Worm (Caenorhabditis elegans) whole organism, young adult: ENCODE results near the gene K11E4.6.
A peak's percentile ranks its signal among the peaks of the same experiment; 100 is the strongest.

ENCODE experiments used
- B0019.2 ChIP-seq: fragments of 200-800 bp; sonication (Bioruptor generic); conservative IDR thresholded peaks from 2 replicates; pipeline ENCODE4 v1.3.6; 2022; ENCODE audit warnings: missing genetic modification reagents, missing genetic modification characterization, missing compliant biosample characterization
- B0035.1 ChIP-seq: sonication (generic microtip); optimal IDR thresholded peaks from 2 replicates; lab custom pipeline; 2016; ENCODE audit warnings: missing genetic modification characterization, mild to moderate bottlenecking, missing compliant biosample characterization, missing genotype, missing genetic modification reagents
- B0336.3 ChIP-seq: fragments of 200-800 bp; sonication (Bioruptor generic); IDR thresholded peaks from 2 replicates; pipeline ENCODE4 v1.3.6; 2022; ENCODE audit warnings: missing genetic modification characterization, missing compliant biosample characterization
- D2030.7 ChIP-seq: fragments of 200-800 bp; sonication (Bioruptor generic); IDR thresholded peaks from 2 replicates; pipeline ENCODE4 v1.3.6; 2022; ENCODE audit warnings: missing genetic modification reagents, missing genetic modification characterization, missing compliant biosample characterization
- F10E7.11 ChIP-seq: sonication (generic microtip); optimal IDR thresholded peaks from 2 replicates; lab custom pipeline; 2017; ENCODE audit warnings: mild to moderate bottlenecking, missing genetic modification characterization, moderate library complexity, missing compliant biosample characterization
- F22D6.2 ChIP-seq: sonication (generic microtip); optimal IDR thresholded peaks from 2 replicates; lab custom pipeline; 2016; ENCODE audit warnings: mild to moderate bottlenecking, missing genetic modification characterization, missing compliant biosample characterization
- F33H1.4 ChIP-seq: fragments of 200-800 bp; sonication (Bioruptor generic); IDR thresholded peaks from 2 replicates; pipeline ENCODE4 v1.3.6; 2022; ENCODE audit warnings: missing genetic modification reagents, missing genetic modification characterization, missing compliant biosample characterization
- F39B2.1 ChIP-seq: fragments of 200-800 bp; sonication (Bioruptor generic); IDR thresholded peaks from 2 replicates; pipeline ENCODE4 v1.3.6; 2022; ENCODE audit warnings: missing genetic modification reagents, missing genetic modification characterization, missing compliant biosample characterization
- F52B5.7 ChIP-seq: sonication (generic microtip); optimal IDR thresholded peaks from 2 replicates; lab custom pipeline; 2016; ENCODE audit warnings: mild to moderate bottlenecking, missing genetic modification characterization, missing compliant biosample characterization
- F55B11.4 ChIP-seq: sonication (generic microtip); optimal IDR thresholded peaks from 2 replicates; lab custom pipeline; 2016; ENCODE audit warnings: missing compliant biosample characterization, missing genetic modification characterization, borderline replicate concordance; ENCODE audit not compliant: insufficient read depth
- F57A8.1 ChIP-seq: fragments of 200-800 bp; sonication (Bioruptor generic); optimal IDR thresholded peaks from 2 replicates; lab custom pipeline; 2018; ENCODE audit warnings: mild to moderate bottlenecking, missing genetic modification characterization, moderate library complexity, missing compliant biosample characterization
- K12H6.12 ChIP-seq: fragments of 200-800 bp; sonication (Bioruptor generic); optimal IDR thresholded peaks from 2 replicates; lab custom pipeline; 2018; ENCODE audit warnings: mild to moderate bottlenecking, missing genetic modification characterization, missing compliant biosample characterization
- T07F8.4 ChIP-seq: sonication (generic microtip); optimal IDR thresholded peaks from 2 replicates; lab custom pipeline; 2016; ENCODE audit warnings: mild to moderate bottlenecking, missing genetic modification characterization, moderate library complexity, missing compliant biosample characterization
- Y56A3A.18 ChIP-seq: fragments of 200-800 bp; sonication (Bioruptor generic); IDR thresholded peaks from 2 replicates; pipeline ENCODE4 v1.3.6; 2022; ENCODE audit warnings: missing genetic modification reagents, missing genetic modification characterization, missing compliant biosample characterization
- ama-1 ChIP-seq, 3 experiments: fragments of 150-350 bp in 1 of 3; sonication (generic microtip) in 2 of 3; optimal IDR thresholded peaks; 2 replicates each; lab custom pipeline; 2014 to 2018; ENCODE audit warnings: missing biosample characterization in 2 of 3, missing genetic modification characterization in 2 of 3, missing genetic modification reagents in 2 of 3
- attf-5 ChIP-seq: fragments of 200-800 bp; sonication (Bioruptor generic); optimal IDR thresholded peaks from 2 replicates; lab custom pipeline; 2018; ENCODE audit warnings: mild to moderate bottlenecking, missing genetic modification characterization, missing compliant biosample characterization
- cebp-1 ChIP-seq, 2 experiments: fragments of 200-800 bp in 1 of 2; sonication (Bioruptor generic) in 1 of 2; sonication (generic microtip) in 1 of 2; IDR thresholded peaks in 1 of 2; optimal IDR thresholded peaks in 1 of 2; 2 replicates each; pipeline versions ENCODE4 v1.3.6 to Lab custom; 2017 to 2022; ENCODE audit warnings: missing compliant biosample characterization in 2 of 2, missing genetic modification characterization in 2 of 2, mild to moderate bottlenecking in 1 of 2, missing genetic modification reagents in 1 of 2, moderate library complexity in 1 of 2
- cebp-2 ChIP-seq: fragments of 200-800 bp; sonication (Bioruptor generic); IDR thresholded peaks from 2 replicates; pipeline ENCODE4 v1.3.6; 2022; ENCODE audit warnings: missing genetic modification characterization, missing compliant biosample characterization
- chd-7 ChIP-seq: sonication (generic microtip); optimal IDR thresholded peaks from 2 replicates; lab custom pipeline; 2016; ENCODE audit warnings: mild to moderate bottlenecking, missing genetic modification characterization, moderate library complexity, missing compliant biosample characterization
- dpff-1 ChIP-seq: sonication (generic microtip); optimal IDR thresholded peaks from 2 replicates; lab custom pipeline; 2017; ENCODE audit warnings: mild to moderate bottlenecking, missing genetic modification characterization, missing compliant biosample characterization
- dpl-1 ChIP-seq: fragments of 150-350 bp; optimal IDR thresholded peaks from 2 replicates; lab custom pipeline; 2014; ENCODE audit warnings: missing biosample characterization, missing genetic modification reagents, missing genetic modification characterization
- ekl-4 ChIP-seq: fragments of 200-800 bp; sonication (Bioruptor generic); IDR thresholded peaks from 2 replicates; pipeline ENCODE4 v1.3.6; 2022; ENCODE audit warnings: missing genetic modification reagents, missing genetic modification characterization, missing compliant biosample characterization
- gei-17 ChIP-seq: fragments of 200-800 bp; sonication (Bioruptor generic); optimal IDR thresholded peaks from 2 replicates; lab custom pipeline; 2018; ENCODE audit warnings: mild to moderate bottlenecking, missing genetic modification characterization, missing compliant biosample characterization
- hlh-12 ChIP-seq: sonication (generic microtip); optimal IDR thresholded peaks from 2 replicates; lab custom pipeline; 2016; ENCODE audit warnings: missing genetic modification characterization, missing compliant biosample characterization
- hmg-20 ChIP-seq: fragments of 200-800 bp; sonication (Bioruptor generic); IDR thresholded peaks from 2 replicates; pipeline ENCODE4 v1.3.6; 2022; ENCODE audit warnings: missing genetic modification reagents, missing genetic modification characterization, missing compliant biosample characterization
- lag-1 ChIP-seq: fragments of 200-800 bp; sonication (Bioruptor generic); IDR thresholded peaks from 2 replicates; pipeline ENCODE4 v1.3.6; 2022; ENCODE audit warnings: missing genetic modification reagents, missing genetic modification characterization, missing compliant biosample characterization
- lsy-27 ChIP-seq: sonication (generic microtip); optimal IDR thresholded peaks from 2 replicates; lab custom pipeline; 2017; ENCODE audit warnings: missing genetic modification characterization, mild to moderate bottlenecking, missing compliant biosample characterization, antibody characterized with exemption, missing genotype, borderline replicate concordance; ENCODE audit not compliant: insufficient read depth
- madf-6 ChIP-seq: fragments of 200-800 bp; sonication (Bioruptor generic); IDR thresholded peaks from 2 replicates; pipeline ENCODE4 v1.3.6; 2022; ENCODE audit warnings: missing genetic modification reagents, missing genetic modification characterization, missing compliant biosample characterization
- mxl-1 ChIP-seq: sonication (generic microtip); optimal IDR thresholded peaks from 2 replicates; lab custom pipeline; 2016; ENCODE audit warnings: missing genetic modification characterization, missing compliant biosample characterization
- nfyb-1 ChIP-seq: fragments of 200-800 bp; sonication (Bioruptor generic); IDR thresholded peaks from 2 replicates; pipeline ENCODE4 v1.3.6; 2022; ENCODE audit warnings: missing genetic modification reagents, missing genetic modification characterization, missing compliant biosample characterization
- repo-1 ChIP-seq: sonication (generic microtip); optimal IDR thresholded peaks from 2 replicates; lab custom pipeline; 2017; ENCODE audit warnings: mild to moderate bottlenecking, missing genetic modification characterization, missing compliant biosample characterization
- rpc-1 ChIP-seq, 2 experiments: fragments of 150-350 bp in 1 of 2; sonication (generic microtip) in 1 of 2; optimal IDR thresholded peaks; 2 replicates each; lab custom pipeline; 2014 to 2018; ENCODE audit warnings: missing biosample characterization in 1 of 2, missing genetic modification characterization in 1 of 2, missing genetic modification reagents in 1 of 2, missing genotype in 1 of 2
- sea-2 ChIP-seq: fragments of 200-800 bp; sonication (Bioruptor generic); IDR thresholded peaks from 2 replicates; pipeline ENCODE4 v1.3.6; 2022; ENCODE audit warnings: missing genetic modification characterization, missing compliant biosample characterization
- snpc-1.1 ChIP-seq: sonication (generic microtip); optimal IDR thresholded peaks from 2 replicates; lab custom pipeline; 2017; ENCODE audit warnings: missing genetic modification characterization, mild to moderate bottlenecking, missing compliant biosample characterization, antibody characterized with exemption, moderate library complexity, missing genotype, missing genetic modification reagents; ENCODE audit not compliant: insufficient read depth
- snpc-1.3 ChIP-seq: sonication (generic microtip); optimal IDR thresholded peaks from 2 replicates; lab custom pipeline; 2017; ENCODE audit warnings: missing genetic modification characterization, mild to moderate bottlenecking, missing compliant biosample characterization, antibody characterized with exemption, moderate library complexity, missing genotype, missing genetic modification reagents; ENCODE audit not compliant: insufficient read depth
- snpc-4 ChIP-seq, 5 experiments: fragments of 150-350 bp in 1 of 5; sonication (generic microtip) in 4 of 5; optimal IDR thresholded peaks; 2 replicates each; lab custom pipeline; 2014 to 2018; ENCODE audit warnings: missing genetic modification characterization in 5 of 5, missing biosample characterization in 3 of 5, antibody characterized with exemption in 2 of 5, mild to moderate bottlenecking in 2 of 5, missing compliant biosample characterization in 2 of 5, missing genotype in 2 of 5, moderate library complexity in 2 of 5, missing genetic modification reagents in 1 of 5
- tbp1 ChIP-seq: fragments of 200-800 bp; sonication (Bioruptor generic); optimal IDR thresholded peaks from 2 replicates; lab custom pipeline; 2018; ENCODE audit warnings: mild to moderate bottlenecking, missing genetic modification characterization, missing compliant biosample characterization
- xnd-1 ChIP-seq: sonication (generic microtip); optimal IDR thresholded peaks from 2 replicates; lab custom pipeline; 2016; ENCODE audit warnings: missing genotype, missing genetic modification reagents, missing genetic modification characterization, missing compliant biosample characterization
- zfh-2 ChIP-seq: fragments of 200-800 bp; sonication (Bioruptor generic); conservative IDR thresholded peaks from 2 replicates; pipeline ENCODE4 v1.3.6; 2022; ENCODE audit warnings: missing genetic modification reagents, missing genetic modification characterization, missing compliant biosample characterization
- ztf-25 ChIP-seq: fragments of 200-800 bp; sonication (Bioruptor generic); IDR thresholded peaks from 2 replicates; pipeline ENCODE4 v1.3.6; 2022; ENCODE audit warnings: missing genetic modification reagents, missing genetic modification characterization, missing compliant biosample characterization
- ztf-28 ChIP-seq: fragments of 200-800 bp; sonication (Bioruptor generic); IDR thresholded peaks from 2 replicates; pipeline ENCODE4 v1.3.6; 2022; ENCODE audit warnings: missing genetic modification reagents, missing genetic modification characterization, missing compliant biosample characterization

The K11E4.6 gene

ce11 chrX:13726874-13727343 is 2.4 kb downstream of the K11E4.6 start, which contains the start of gene pix-1 (continued):
- no peak for TF ChIP-seq tbp1 (GFP tag; lab: Kevin White, UChicago)
- no peak for TF ChIP-seq snpc-1.1 (tag; lab: Kevin White, UChicago)

DNA sequence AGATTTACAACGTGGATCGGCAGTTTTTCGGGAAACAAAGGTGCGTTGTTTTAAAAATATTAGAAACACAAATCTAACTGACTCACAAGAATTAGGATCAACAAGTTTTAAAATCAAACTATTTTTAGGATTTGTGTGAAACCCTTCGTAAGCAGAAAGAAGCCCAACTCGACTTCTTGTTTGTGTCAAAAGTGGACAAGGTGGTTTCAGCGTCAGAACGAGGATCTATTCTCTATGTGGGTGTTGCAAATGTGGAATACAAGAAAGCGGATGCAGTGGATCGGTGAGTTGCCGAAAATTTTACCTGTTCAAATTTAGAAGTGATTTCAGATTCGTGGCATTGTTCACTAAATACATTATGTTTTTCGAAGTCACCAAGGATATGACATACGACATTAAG is 4.5 kb downstream of the K11E4.6 start:
- no peak for TF ChIP-seq F10E7.11 (tag; lab: Kevin White, UChicago)
- no peak for TF ChIP-seq repo-1 (tag; lab: Kevin White, UChicago)
- TF ChIP-seq sea-2, result no peak
- no peak for TF ChIP-seq F33H1.4
- no peak for TF ChIP-seq cebp-2 (GFP tag; lab: Robert Waterston, UW)
- no peak for TF ChIP-seq chd-7 (tag; lab: Kevin White, UChicago)
- TF ChIP-seq B0019.2 (GFP tag; lab: Robert Waterston, UW), result no peak
- no peak for TF ChIP-seq snpc-1.3 (tag; lab: Kevin White, UChicago)
- TF ChIP-seq cebp-1 (GFP tag; IDR thresholded peaks at IDR 0.05; lab: Robert Waterston, UW), result no peak
- TF ChIP-seq cebp-1 (tag; optimal IDR thresholded peaks at IDR 0.05; lab: Kevin White, UChicago), result no peak
- no peak for TF ChIP-seq F52B5.7
- no peak for TF ChIP-seq madf-6
- TF ChIP-seq gei-17 (GFP tag; lab: Kevin White, UChicago), result no peak
- TF ChIP-seq F39B2.1, result no peak
- TF ChIP-seq mxl-1 (tag; lab: Kevin White, UChicago), result no peak
- TF ChIP-seq dpff-1 (tag; lab: Kevin White, UChicago), result no peak
- TF ChIP-seq, all 124 proteins: peak for 0

DNA sequence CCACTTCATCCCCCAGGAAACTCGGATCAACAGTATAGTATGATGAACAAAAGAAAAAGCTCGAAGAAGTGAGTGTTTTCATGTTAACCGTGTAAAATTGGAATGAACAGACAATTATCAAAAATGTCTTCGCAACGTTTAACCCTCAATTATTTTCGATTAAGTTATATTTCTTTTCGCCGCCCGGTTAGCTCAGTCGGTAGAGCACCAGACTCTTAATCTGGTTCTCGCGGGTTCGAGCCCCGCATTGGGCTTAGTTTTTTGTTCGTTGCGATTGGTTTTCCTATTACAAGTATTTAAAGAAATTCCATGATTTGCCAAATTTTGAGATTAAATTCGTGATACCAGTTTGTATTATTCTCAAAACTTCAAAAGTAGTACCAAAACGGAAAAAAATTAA is 5.3 kb downstream of the K11E4.6 start:
- TF ChIP-seq F33H1.4, result no peak
- no peak for TF ChIP-seq F55B11.4 (tag; lab: Kevin White, UChicago)
- no peak for TF ChIP-seq hlh-12 (tag; lab: Kevin White, UChicago)
- no peak for TF ChIP-seq lsy-27
- TF ChIP-seq madf-6, result no peak; the same call in 1 of the 2 replicates
- no peak for TF ChIP-seq ztf-28 (GFP tag; lab: Robert Waterston, UW)
- no peak for TF ChIP-seq chd-7 (tag; lab: Kevin White, UChicago)
- no peak for TF ChIP-seq xnd-1 (tag; lab: Kevin White, UChicago)
- no peak for TF ChIP-seq F22D6.2 (tag; lab: Kevin White, UChicago)
- no peak for TF ChIP-seq nfyb-1
- TF ChIP-seq gei-17 (GFP tag; lab: Kevin White, UChicago), result no peak
- peak; percentile 67 for TF ChIP-seq D2030.7 (GFP tag; lab: Robert Waterston, UW)
- TF ChIP-seq K12H6.12 (tag; lab: Kevin White, UChicago), result no peak
- no peak for TF ChIP-seq ama-1 (optimal IDR thresholded peaks at IDR 0.05; lab: Kevin White, UChicago)
- TF ChIP-seq ama-1 (GFP tag; optimal IDR thresholded peaks at IDR 0.05; lab: Kevin White, UChicago), result peak in 1 of 2 experiments; percentile 30
- no peak for TF ChIP-seq T07F8.4
- no peak for TF ChIP-seq cebp-1 (GFP tag; IDR thresholded peaks at IDR 0.05; lab: Robert Waterston, UW)
- TF ChIP-seq cebp-1 (tag; optimal IDR thresholded peaks at IDR 0.05; lab: Kevin White, UChicago), result no peak
- TF ChIP-seq repo-1 (tag; lab: Kevin White, UChicago), result no peak
- no peak for TF ChIP-seq F57A8.1 (GFP tag; lab: Kevin White, UChicago)
- no peak for TF ChIP-seq cebp-2 (GFP tag; lab: Robert Waterston, UW)
- TF ChIP-seq B0035.1 (tag; lab: Kevin White, UChicago), result no peak
- TF ChIP-seq zfh-2, result no peak
- TF ChIP-seq lag-1 (GFP tag; lab: Robert Waterston, UW), result no peak
- TF ChIP-seq Y56A3A.18 (GFP tag; lab: Robert Waterston, UW), result peak; percentile 62; the same call in 1 of the 2 replicates
- 0 out of 2 replicates have a peak, but pooled peaks have one; percentile 8 for TF ChIP-seq ztf-25 (GFP tag; lab: Robert Waterston, UW)
- TF ChIP-seq tbp1 (GFP tag; lab: Kevin White, UChicago), result peak; percentile 87
- TF ChIP-seq B0336.3 (GFP tag; lab: Robert Waterston, UW), result no peak
- no peak for TF ChIP-seq hmg-20
- TF ChIP-seq ekl-4, result no peak
- TF ChIP-seq attf-5 (GFP tag; lab: Kevin White, UChicago), result no peak
- peak; percentile 50 for TF ChIP-seq rpc-1 (optimal IDR thresholded peaks at IDR 0.05; lab: Kevin White, UChicago)
- TF ChIP-seq rpc-1 (tag; optimal IDR thresholded peaks at IDR 0.05; lab: Kevin White, UChicago), result peak; percentile 80
- TF ChIP-seq dpl-1 (GFP tag; lab: Kevin White, UChicago), result no peak
- TF ChIP-seq snpc-4 (GFP tag; optimal IDR thresholded peaks at IDR 0.05; lab: Kevin White, UChicago), result peak; percentile 52
- peak in 1 of 4 experiments; percentile 16 for TF ChIP-seq snpc-4 (tag; optimal IDR thresholded peaks at IDR 0.05; lab: Kevin White, UChicago)
